Worm (Caenorhabditis elegans) whole organism, L4/young adult: ENCODE results near the gene T07H3.8.
"Not testable (repeated sequence)": the region's sequence is repeated elsewhere in the genome, so short reads cannot be mapped to it uniquely, and the experiment has no call there.

Experiments used
- W03F9.2 ChIP-seq: fragments of 150-350 bp; optimal IDR thresholded peaks from 2 replicates; lab custom pipeline; 2014; ENCODE audit warnings: missing biosample characterization, missing genetic modification characterization
- dao-5 ChIP-seq: sonication (generic microtip); optimal IDR thresholded peaks from 2 replicates; lab custom pipeline; 2016; ENCODE audit warnings: missing genotype, missing genetic modification characterization, moderate library complexity, missing compliant biosample characterization
- him-1 ChIP-seq: sonication (generic microtip); optimal IDR thresholded peaks from 2 replicates; lab custom pipeline; 2016; ENCODE audit warnings: missing genotype, missing genetic modification reagents, missing genetic modification characterization, missing compliant biosample characterization

Gene T07H3.8

ce11 chrII:1586305-1586704, at the start of gene T07H3.8:
T07H3.8 (plus strand) TSS chrII:1586605.
- TF ChIP-seq W03F9.2 (tag; lab: Kevin White, UChicago) (no peak), dao-5 (tag; lab: Kevin White, UChicago) (no peak), him-1 (no peak)

- no peak for TF ChIP-seq W03F9.2 (tag; lab: Kevin White, UChicago)
- TF ChIP-seq dao-5 (tag; lab: Kevin White, UChicago), result no peak
- no peak for TF ChIP-seq him-1
Observed at ce11 chrII:1537321-1537720, 49.1 kb upstream of the T07H3.8 start, which contains the start of gene fbxb-42. fbxb-42 (plus strand) TSS chrII:1537621.

- TF ChIP-seq dao-5 (tag; lab: Kevin White, UChicago), result no peak
- TF ChIP-seq him-1, result no peak
Observed at ce11 chrII:1538589-1538988, 47.8 kb upstream of the T07H3.8 start, which contains the start of gene fbxb-44. fbxb-44 (plus strand) TSS chrII:1538889.

- not testable (repeated sequence) for TF ChIP-seq him-1; W03F9.2 (tag; lab: Kevin White, UChicago); dao-5 (tag; lab: Kevin White, UChicago)
Observed at ce11 chrII:1540628-1541027, 45.8 kb upstream of the T07H3.8 start, which contains the start of gene poml-4. poml-4 (plus strand) TSS chrII:1540928.

ce11 chrII:1543182-1543581, 43.2 kb upstream of the T07H3.8 start, which contains the start of gene K05F6.4:
K05F6.4 (plus strand) TSS chrII:1543482.
- not testable (repeated sequence) for TF ChIP-seq him-1; dao-5 (tag; lab: Kevin White, UChicago); W03F9.2 (tag; lab: Kevin White, UChicago)

- TF ChIP-seq him-1 (no peak), W03F9.2 (tag; lab: Kevin White, UChicago) (no peak), dao-5 (tag; lab: Kevin White, UChicago) (no peak)
Observed at ce11 chrII:1545625-1546024, 40.8 kb upstream of the T07H3.8 start, which contains the start of gene K05F6.12. K05F6.12 (plus strand) TSS chrII:1545925.

ce11 chrII:1550501-1550900, 35.9 kb upstream of the T07H3.8 start, which contains the start of the genes fbxb-52 and fbxb-51:
fbxb-52 (minus strand) TSS chrII:1550601.
fbxb-51 (plus strand) TSS chrII:1550712.
- no peak for TF ChIP-seq him-1
- TF ChIP-seq W03F9.2 (tag; lab: Kevin White, UChicago), result no peak
- no peak for TF ChIP-seq dao-5 (tag; lab: Kevin White, UChicago)

- not testable (repeated sequence) for TF ChIP-seq W03F9.2 (tag; lab: Kevin White, UChicago); dao-5 (tag; lab: Kevin White, UChicago); him-1
Observed at ce11 chrII:1556217-1556616, 30.2 kb upstream of the T07H3.8 start, which contains the start of the genes fbxb-54 and fbxb-50. fbxb-54 (minus strand) TSS chrII:1556317. fbxb-50 (plus strand) TSS chrII:1556443.

- TF ChIP-seq W03F9.2 (tag; lab: Kevin White, UChicago) (no peak), him-1 (no peak), dao-5 (tag; lab: Kevin White, UChicago) (no peak)
Observed at ce11 chrII:1560839-1561238, 25.6 kb upstream of the T07H3.8 start.

- no peak for TF ChIP-seq W03F9.2 (tag; lab: Kevin White, UChicago)
- no peak for TF ChIP-seq dao-5 (tag; lab: Kevin White, UChicago)
- TF ChIP-seq him-1, result no peak
Observed at ce11 chrII:1561863-1562262, 24.5 kb upstream of the T07H3.8 start, which contains the start of gene K05F6.14. K05F6.14 (plus strand) TSS chrII:1562163.

- TF ChIP-seq dao-5 (tag; lab: Kevin White, UChicago) (no peak), W03F9.2 (tag; lab: Kevin White, UChicago) (no peak), him-1 (no peak)
Observed at ce11 chrII:1567646-1568045, 18.8 kb upstream of the T07H3.8 start, which contains the start of gene K05F6.8. K05F6.8 (minus strand) TSS chrII:1567746.

- TF ChIP-seq dao-5 (tag; lab: Kevin White, UChicago) (no peak), him-1 (no peak), W03F9.2 (tag; lab: Kevin White, UChicago) (no peak)
Observed at ce11 chrII:1568214-1568613, 18.2 kb upstream of the T07H3.8 start, which contains the start of gene fbxb-49. fbxb-49 (plus strand) TSS chrII:1568514.

ce11 chrII:1571032-1571431, 15.4 kb upstream of the T07H3.8 start, which contains the start of gene fbxb-46:
fbxb-46 (minus strand) TSS chrII:1571132.
- TF ChIP-seq W03F9.2 (tag; lab: Kevin White, UChicago) (no peak), dao-5 (tag; lab: Kevin White, UChicago) (no peak), him-1 (no peak)

- TF ChIP-seq W03F9.2 (tag; lab: Kevin White, UChicago) (no peak), him-1 (no peak), dao-5 (tag; lab: Kevin White, UChicago) (no peak)
Observed at ce11 chrII:1576030-1576429, 10.4 kb upstream of the T07H3.8 start, which contains the start of gene K05F6.10. K05F6.10 (minus strand) TSS chrII:1576130.
